Worm (Caenorhabditis elegans) whole organism, late embryonic: ENCODE results near the gene mel-32.

Source experiments
- T23F11.4 ChIP-seq: fragments of 200-800 bp; sonication (Bioruptor generic); optimal IDR thresholded peaks from 2 replicates; lab custom pipeline; 2018; ENCODE audit warnings: mild to moderate bottlenecking, missing genetic modification characterization, missing compliant biosample characterization
- ama-1 ChIP-seq: fragments of 150-350 bp; optimal IDR thresholded peaks from 2 replicates; lab custom pipeline; 2014
- ceh-2 ChIP-seq: sonication (generic microtip); optimal IDR thresholded peaks from 2 replicates; lab custom pipeline; 2016; ENCODE audit warnings: missing genotype, missing genetic modification characterization, missing compliant biosample characterization
- ceh-30 ChIP-seq: fragments of 150-350 bp; optimal IDR thresholded peaks from 2 replicates; lab custom pipeline; 2014; ENCODE audit warnings: missing biosample characterization, missing genetic modification characterization
- ets-4 ChIP-seq: sonication (generic microtip); optimal IDR thresholded peaks from 2 replicates; lab custom pipeline; 2016; ENCODE audit warnings: missing genetic modification characterization, missing compliant biosample characterization
- eyg-1 ChIP-seq: sonication (generic microtip); optimal IDR thresholded peaks from 2 replicates; lab custom pipeline; 2016; ENCODE audit warnings: missing genotype, missing genetic modification characterization, missing compliant biosample characterization
- fkh-10 ChIP-seq: fragments of 150-350 bp; optimal IDR thresholded peaks from 2 replicates; lab custom pipeline; 2014; ENCODE audit warnings: missing biosample characterization, missing genetic modification reagents, missing genetic modification characterization
- lin-11 ChIP-seq: fragments of 200-800 bp; sonication (Bioruptor generic); optimal IDR thresholded peaks from 2 replicates; lab custom pipeline; 2018; ENCODE audit warnings: mild to moderate bottlenecking, missing genetic modification characterization, missing compliant biosample characterization
- pag-3 ChIP-seq: sonication (generic microtip); optimal IDR thresholded peaks from 2 replicates; lab custom pipeline; 2016; ENCODE audit warnings: missing compliant biosample characterization, missing genetic modification characterization, borderline replicate concordance
- pha-4 ChIP-seq: fragments of 150-350 bp; optimal IDR thresholded peaks from 2 replicates; lab custom pipeline; 2018; ENCODE audit warnings: missing biosample characterization, missing genetic modification reagents, missing genetic modification characterization
- pros-1 ChIP-seq: fragments of 150-350 bp; optimal IDR thresholded peaks from 2 replicates; lab custom pipeline; 2014; ENCODE audit warnings: missing biosample characterization, missing genetic modification reagents, missing genetic modification characterization
- unc-3 ChIP-seq, 2 experiments: fragments of 200-800 bp in 1 of 2; sonication (Bioruptor generic) in 1 of 2; sonication (generic microtip) in 1 of 2; conservative IDR thresholded peaks in 1 of 2; optimal IDR thresholded peaks in 1 of 2; 2 replicates each; pipeline versions ENCODE4 v1.3.6 to Lab custom; 2016 to 2022; ENCODE audit warnings: missing compliant biosample characterization in 2 of 2, missing genetic modification characterization in 2 of 2, missing genetic modification reagents in 1 of 2

DNA sequence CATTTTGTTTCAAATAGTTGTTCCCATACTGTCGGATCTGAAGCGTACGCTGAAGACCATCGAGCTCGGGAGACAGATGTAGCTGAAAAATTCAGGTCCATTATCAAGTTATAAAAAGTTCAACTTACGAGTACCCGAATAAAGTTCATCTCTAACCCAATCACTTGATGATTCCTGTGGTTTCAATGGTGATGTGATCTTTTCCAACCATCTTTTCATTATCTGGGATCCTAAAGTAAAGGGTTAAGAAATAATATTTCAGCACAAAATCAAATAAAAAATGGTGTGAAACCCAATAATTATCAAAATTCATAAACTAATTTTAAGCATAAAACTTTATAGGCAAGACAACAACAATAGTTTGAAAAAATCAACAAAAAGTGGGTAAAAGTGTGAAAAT lies 15.6 kb downstream of the mel-32 start, which contains the start of gene C05D11.8:
- TF ChIP-seq ama-1 (lab: Kevin White, UChicago), result no peak
- no peak for TF ChIP-seq T23F11.4 (GFP tag; lab: Kevin White, UChicago)
- TF ChIP-seq lin-11 (tag; lab: Kevin White, UChicago), result no peak
- TF ChIP-seq unc-3 (GFP tag; conservative IDR thresholded peaks at IDR 0.05; lab: Robert Waterston, UW), result no peak
- TF ChIP-seq unc-3 (tag; optimal IDR thresholded peaks at IDR 0.05; lab: Kevin White, UChicago), result no peak
- TF ChIP-seq fkh-10 (GFP tag; lab: Kevin White, UChicago), result no peak
- no peak for TF ChIP-seq pha-4 (tag; lab: Kevin White, UChicago)
- TF ChIP-seq ets-4 (tag; lab: Kevin White, UChicago), result no peak
- no peak for TF ChIP-seq pag-3 (tag; lab: Kevin White, UChicago)
- TF ChIP-seq eyg-1, result no peak
- TF ChIP-seq pros-1 (tag; lab: Kevin White, UChicago), result no peak
- TF ChIP-seq ceh-30 (tag; lab: Kevin White, UChicago), result no peak
- no peak for TF ChIP-seq ceh-2
